Worm (Caenorhabditis elegans): Measurements from ENCODE around the gene H14A12.3.
A peak's percentile ranks its signal among the peaks of the same experiment; 100 is the strongest.
"Not testable (repeated sequence)": the region's sequence is repeated elsewhere in the genome, so short reads cannot be mapped to it uniquely, and the experiment has no call there.

Gene H14A12.3

DNA sequence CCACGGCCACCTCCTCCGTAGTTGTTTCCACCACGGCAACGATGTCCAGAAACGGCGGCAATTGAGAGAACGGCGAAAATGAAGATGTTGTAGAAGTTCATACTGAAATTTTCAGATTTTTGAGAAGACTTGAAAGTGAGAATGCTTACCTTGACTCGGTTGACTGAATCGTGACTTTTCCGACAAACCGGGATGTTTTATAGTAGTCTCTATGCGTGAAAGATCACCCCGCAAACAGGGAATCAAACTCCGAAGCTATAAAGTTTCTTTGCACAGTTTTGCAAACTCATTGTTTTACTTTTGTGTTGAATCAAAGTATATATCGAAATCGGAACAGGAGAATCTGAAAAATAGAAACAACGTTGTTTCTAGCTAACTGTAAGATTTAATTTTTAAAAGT, 1.3 kb upstream of the H14A12.3 start, which contains the start of gene fipr-20:
Gene fipr-20 (minus strand): TSS at position 101 of the 400 bp plus-strand sequence.
- TF ChIP-seq mls-2 (tag; optimal IDR thresholded peaks at IDR 0.05) (no peak), sem-2 (GFP tag; optimal IDR thresholded peaks at IDR 0.05) (no peak), zip-8 (tag; optimal IDR thresholded peaks at IDR 0.05) (no peak), elt-1 (tag; optimal IDR thresholded peaks at IDR 0.05; ENCODE audit: borderline replicate concordance, insufficient read depth) (no peak), tbx-8 (GFP tag; optimal IDR thresholded peaks at IDR 0.05) (no peak), M03D4.4 (tag; optimal IDR thresholded peaks at IDR 0.05) (no peak), nhr-237 (tag; optimal IDR thresholded peaks at IDR 0.05) (no peak), ceh-39 (tag; optimal IDR thresholded peaks at IDR 0.05) (no peak), lsy-2 (tag; optimal IDR thresholded peaks at IDR 0.05) (no peak), elt-3 (tag; optimal IDR thresholded peaks at IDR 0.05) (no peak), unc-39 (tag; optimal IDR thresholded peaks at IDR 0.05) (no peak), lin-32 (GFP tag; optimal IDR thresholded peaks at IDR 0.05) (no peak), ceh-83 (GFP tag; optimal IDR thresholded peaks at IDR 0.05) (no peak), sptf-1 (tag; optimal IDR thresholded peaks at IDR 0.05) (no peak), hlh-1 (tag; optimal IDR thresholded peaks at IDR 0.05) (no peak), mep-1 (tag; optimal IDR thresholded peaks at IDR 0.05) (no peak), nhr-28 (tag; optimal IDR thresholded peaks at IDR 0.05) (no peak)

DNA sequence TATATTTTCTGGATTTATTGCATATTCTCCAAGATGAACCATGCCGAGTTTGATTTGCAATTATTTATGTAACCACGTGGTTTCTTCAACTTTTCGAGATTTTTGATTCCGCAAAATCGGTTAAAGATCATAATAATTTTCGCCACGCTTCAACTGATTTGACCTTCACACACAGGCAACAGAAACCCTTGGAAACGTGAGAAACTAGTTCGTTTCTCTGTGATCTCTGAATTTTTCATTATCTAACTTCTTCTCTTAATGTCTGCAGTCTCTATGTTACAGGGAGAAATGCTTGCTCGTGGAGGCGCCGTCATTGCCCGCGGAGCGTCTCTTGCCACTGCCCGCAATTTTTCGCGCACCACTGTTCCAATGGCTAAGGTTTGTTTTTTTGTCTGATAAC, 1.8 kb downstream of the H14A12.3 start, which contains the start of gene fum-1:
Gene fum-1 (plus strand): TSS at position 259 of the 400 bp plus-strand sequence.
- no peak for TF ChIP-seq elt-1 (tag; optimal IDR thresholded peaks at IDR 0.05; ENCODE audit: borderline replicate concordance, insufficient read depth)
- TF ChIP-seq nhr-237 (tag; optimal IDR thresholded peaks at IDR 0.05) = peak; percentile 6

DNA sequence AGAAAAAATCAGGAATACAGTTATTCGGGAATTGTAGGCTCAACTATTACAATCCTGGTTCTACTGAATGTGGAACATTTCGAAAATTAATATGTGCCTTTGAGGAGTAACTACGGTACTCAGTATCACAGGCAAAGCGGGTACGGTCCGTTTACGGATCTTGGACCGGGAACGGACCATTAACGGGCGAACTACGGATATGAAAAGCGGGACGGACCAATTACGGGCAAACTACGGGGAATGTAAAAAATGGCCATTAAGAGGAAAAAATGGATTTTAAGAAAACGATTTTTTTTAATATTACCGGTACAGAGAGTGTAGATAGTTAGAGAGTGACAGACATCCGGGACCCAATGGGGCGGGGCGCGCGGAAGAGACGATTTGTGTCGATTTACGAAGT, 5.4 kb downstream of the H14A12.3 start, which contains the start of gene H14A12.5:
Gene H14A12.5 (minus strand): TSS at position 101 of the 400 bp plus-strand sequence.
- TF ChIP-seq M03D4.4, pha-4, nhr-237 (tag; optimal IDR thresholded peaks at IDR 0.05): not testable (repeated sequence)

DNA sequence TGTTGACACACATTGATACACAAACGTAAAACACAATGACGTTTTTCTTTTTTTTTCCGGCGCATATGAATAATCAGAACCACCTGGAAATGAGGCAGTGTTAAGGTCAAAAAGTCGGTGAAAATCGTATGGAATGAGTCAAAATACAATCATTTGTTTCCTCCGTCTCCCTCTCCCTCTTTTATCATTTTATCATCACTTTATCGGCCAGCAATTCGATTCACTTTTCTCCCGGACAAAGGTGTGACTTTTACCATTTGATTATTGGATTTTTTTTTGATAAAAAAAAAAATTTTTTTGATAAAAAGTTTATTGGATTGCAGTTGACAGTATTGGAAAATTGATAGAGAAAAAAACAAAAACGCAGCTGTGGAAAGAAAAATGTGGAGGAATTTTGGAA, 15.3 kb downstream of the H14A12.3 start:
- TF ChIP-seq unc-120 (tag; optimal IDR thresholded peaks at IDR 0.05; ENCODE audit: poor library complexity, severe bottlenecking) = no peak
- TF ChIP-seq pha-4 (tag; optimal IDR thresholded peaks at IDR 0.05) = no peak
- no peak for TF ChIP-seq mls-2 (tag; optimal IDR thresholded peaks at IDR 0.05)
- TF ChIP-seq hlh-1 (tag; optimal IDR thresholded peaks at IDR 0.05) = no peak
- no peak for TF ChIP-seq flh-1 (GFP tag; optimal IDR thresholded peaks at IDR 0.05)
- no peak for TF ChIP-seq nhr-2 (tag; optimal IDR thresholded peaks at IDR 0.05)
- TF ChIP-seq nhr-28 (tag; optimal IDR thresholded peaks at IDR 0.05) = no peak
- TF ChIP-seq ces-1 (GFP tag; optimal IDR thresholded peaks at IDR 0.05) = no peak
- TF ChIP-seq lin-32 (GFP tag; optimal IDR thresholded peaks at IDR 0.05) = no peak
- TF ChIP-seq lin-13 (tag; optimal IDR thresholded peaks at IDR 0.05) = no peak
- TF ChIP-seq ham-2 (GFP tag; optimal IDR thresholded peaks at IDR 0.05) = no peak
- TF ChIP-seq mep-1 (tag; optimal IDR thresholded peaks at IDR 0.05) = no peak
- no peak for TF ChIP-seq nhr-237 (tag; optimal IDR thresholded peaks at IDR 0.05)
- no peak for TF ChIP-seq blmp-1 (tag; optimal IDR thresholded peaks at IDR 0.05)

DNA sequence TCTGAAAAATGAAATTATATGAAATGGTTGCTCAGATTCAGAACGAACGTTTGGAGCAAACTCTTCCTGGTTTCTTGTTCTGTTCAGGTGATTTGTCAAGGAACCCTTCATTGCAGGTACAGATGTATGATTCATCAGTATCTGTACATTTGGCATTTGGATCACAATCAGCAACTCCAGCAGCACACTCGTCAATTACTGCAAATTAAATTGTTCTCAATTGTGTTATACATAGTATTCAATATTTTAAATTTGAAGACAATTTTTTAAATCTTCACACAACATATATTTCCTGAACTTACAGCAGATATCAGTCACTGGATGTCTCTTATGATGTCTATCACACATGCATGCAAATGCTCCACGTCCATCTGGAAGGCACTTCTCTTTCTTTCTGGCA, 21.2 kb downstream of the H14A12.3 start:
- TF ChIP-seq sptf-1 (tag; optimal IDR thresholded peaks at IDR 0.05) = no peak
- no peak for TF ChIP-seq drap-1 (GFP tag; optimal IDR thresholded peaks at IDR 0.05)
- TF ChIP-seq lin-13 (tag; optimal IDR thresholded peaks at IDR 0.05) = no peak
- TF ChIP-seq hlh-1 (tag; optimal IDR thresholded peaks at IDR 0.05) = no peak
- TF ChIP-seq mep-1 (tag; optimal IDR thresholded peaks at IDR 0.05) = no peak
- TF ChIP-seq nhr-12 (tag; optimal IDR thresholded peaks at IDR 0.05) = no peak
- TF ChIP-seq flh-1 (GFP tag; optimal IDR thresholded peaks at IDR 0.05) = no peak
- TF ChIP-seq lin-32 (GFP tag; optimal IDR thresholded peaks at IDR 0.05) = no peak
- TF ChIP-seq bed-3 (GFP tag; optimal IDR thresholded peaks at IDR 0.05) = no peak

DNA sequence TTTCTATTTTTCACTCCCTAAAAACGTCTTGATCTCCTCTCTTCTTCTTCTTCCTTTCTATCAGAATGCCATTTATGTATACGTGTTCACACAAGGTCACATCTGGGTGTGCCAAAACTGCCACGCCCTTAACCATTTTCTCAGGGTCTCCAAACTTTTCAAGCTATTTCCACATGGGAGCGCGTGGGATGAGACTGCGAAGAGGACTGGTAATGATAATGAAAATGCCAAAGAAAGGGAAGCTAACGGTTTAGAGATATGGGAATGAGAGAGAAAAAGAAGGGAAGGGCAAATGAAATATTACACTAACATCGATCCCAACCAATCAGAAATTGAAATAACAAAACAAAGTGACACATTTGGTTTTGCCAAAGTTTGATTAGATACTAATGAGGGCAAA, 24.7 kb downstream of the H14A12.3 start:
- TF ChIP-seq lin-32 (GFP tag; optimal IDR thresholded peaks at IDR 0.05) (no peak), nhr-28 (tag; optimal IDR thresholded peaks at IDR 0.05) (no peak), blmp-1 (tag; optimal IDR thresholded peaks at IDR 0.05) (no peak), nhr-2 (tag; optimal IDR thresholded peaks at IDR 0.05) (no peak), flh-1 (GFP tag; optimal IDR thresholded peaks at IDR 0.05) (no peak)
